Worm (Caenorhabditis elegans) whole organism, dauer: ENCODE data around the gene fbxa-138.

Experiments
- unc-62 ChIP-seq: sonication (generic microtip); optimal IDR thresholded peaks from 2 replicates; lab custom pipeline; 2017; ENCODE audit warnings: missing biosample characterization, missing genetic modification reagents, missing genetic modification characterization

Gene fbxa-138

ce11 chrIII:1384092-1384491 lies at the start of gene fbxa-138, which contains the start of gene Y82E9BR.5:
Gene fbxa-138 (minus strand): TSS chrIII:1384252.
Gene Y82E9BR.5 (plus strand): TSS chrIII:1384370.
- no peak for TF ChIP-seq unc-62 (GFP tag; lab: Kevin White, UChicago)

- no peak for TF ChIP-seq unc-62 (GFP tag; lab: Kevin White, UChicago)
Measured at ce11 chrIII:1429920-1430437, 45.9 kb upstream of the fbxa-138 start.

- TF ChIP-seq unc-62 (GFP tag; lab: Kevin White, UChicago), result no peak
Measured at ce11 chrIII:1429275-1429674, 45.2 kb upstream of the fbxa-138 start.

ce11 chrIII:1428448-1428847 lies 44.4 kb upstream of the fbxa-138 start:
- no peak for TF ChIP-seq unc-62 (GFP tag; lab: Kevin White, UChicago)

- no peak for TF ChIP-seq unc-62 (GFP tag; lab: Kevin White, UChicago)
Measured at ce11 chrIII:1427126-1427525, 43.1 kb upstream of the fbxa-138 start, which contains the start of gene lelo-2. Gene lelo-2 (minus strand): TSS chrIII:1427226.

- TF ChIP-seq unc-62 (GFP tag; lab: Kevin White, UChicago), result no peak
Measured at ce11 chrIII:1424305-1424704, 40.3 kb upstream of the fbxa-138 start.

- no peak for TF ChIP-seq unc-62 (GFP tag; lab: Kevin White, UChicago)
Measured at ce11 chrIII:1421436-1421835, 37.4 kb upstream of the fbxa-138 start.

ce11 chrIII:1419700-1420356 lies 35.8 kb upstream of the fbxa-138 start:
- TF ChIP-seq unc-62 (GFP tag; lab: Kevin White, UChicago), result no peak

- TF ChIP-seq unc-62 (GFP tag; lab: Kevin White, UChicago), result no peak
Measured at ce11 chrIII:1419146-1419636, 35.1 kb upstream of the fbxa-138 start, which contains the start of gene Y82E9BR.3. Gene Y82E9BR.3 (plus strand): TSS chrIII:1419196.

- TF ChIP-seq unc-62 (GFP tag; lab: Kevin White, UChicago), result no peak
Measured at ce11 chrIII:1418709-1419108, 34.7 kb upstream of the fbxa-138 start.

- TF ChIP-seq unc-62 (GFP tag; lab: Kevin White, UChicago), result no peak
Measured at ce11 chrIII:1417090-1417489, 33.0 kb upstream of the fbxa-138 start, which contains the start of gene elc-1. Gene elc-1 (minus strand): TSS chrIII:1417190.

ce11 chrIII:1416571-1416970 lies 32.5 kb upstream of the fbxa-138 start:
- no peak for TF ChIP-seq unc-62 (GFP tag; lab: Kevin White, UChicago)

ce11 chrIII:1413890-1414613 lies 30.0 kb upstream of the fbxa-138 start, which contains the start of gene Y82E9BR.14:
Gene Y82E9BR.14 (minus strand): TSS chrIII:1414116.
- TF ChIP-seq unc-62 (GFP tag; lab: Kevin White, UChicago), result no peak

- no peak for TF ChIP-seq unc-62 (GFP tag; lab: Kevin White, UChicago)
Measured at ce11 chrIII:1413125-1413837, 29.2 kb upstream of the fbxa-138 start.

ce11 chrIII:1409139-1409538 lies 25.1 kb upstream of the fbxa-138 start, which contains the start of gene Y82E9BR.22:
Gene Y82E9BR.22 (minus strand): TSS chrIII:1409239.
- TF ChIP-seq unc-62 (GFP tag; lab: Kevin White, UChicago), result no peak
